Worm (Caenorhabditis elegans) whole organism, mixed stage, embryonic: Measurements from ENCODE around the gene T23F6.5.

Experiments used
- M03D4.4 ChIP-seq: sonication (generic microtip); optimal IDR thresholded peaks from 2 replicates; lab custom pipeline; 2017; ENCODE audit warnings: mild to moderate bottlenecking, missing genetic modification characterization, missing compliant biosample characterization
- ces-1 ChIP-seq: fragments of 150-350 bp; optimal IDR thresholded peaks from 2 replicates; lab custom pipeline; 2014; ENCODE audit warnings: missing biosample characterization, missing genetic modification reagents, missing genetic modification characterization
- drap-1 ChIP-seq: fragments of 200-800 bp; sonication (Bioruptor generic); optimal IDR thresholded peaks from 3 replicates; lab custom pipeline; 2018; ENCODE audit warnings: mild to moderate bottlenecking, missing genetic modification characterization, missing compliant biosample characterization
- elt-1 ChIP-seq: sonication (generic microtip); optimal IDR thresholded peaks from 2 replicates; lab custom pipeline; 2017; ENCODE audit warnings: missing genetic modification characterization, mild to moderate bottlenecking, missing compliant biosample characterization, antibody characterized with exemption, moderate library complexity, borderline replicate concordance; ENCODE audit not compliant: insufficient read depth
- elt-3 ChIP-seq: fragments of 150-350 bp; optimal IDR thresholded peaks from 2 replicates; lab custom pipeline; 2014; ENCODE audit warnings: missing biosample characterization, missing genetic modification characterization
- flh-1 ChIP-seq: fragments of 200-800 bp; sonication (Bioruptor generic); optimal IDR thresholded peaks from 2 replicates; lab custom pipeline; 2018; ENCODE audit warnings: mild to moderate bottlenecking, missing genetic modification characterization, moderate library complexity, missing compliant biosample characterization
- lsy-2 ChIP-seq: fragments of 150-350 bp; optimal IDR thresholded peaks from 2 replicates; lab custom pipeline; 2014; ENCODE audit warnings: missing biosample characterization, missing genetic modification characterization
- mab-5 ChIP-seq: fragments of 150-350 bp; optimal IDR thresholded peaks from 2 replicates; lab custom pipeline; 2014; ENCODE audit warnings: missing biosample characterization, missing genetic modification characterization
- mep-1 ChIP-seq: fragments of 150-350 bp; optimal IDR thresholded peaks from 2 replicates; lab custom pipeline; 2017; ENCODE audit warnings: missing biosample characterization, missing genetic modification reagents, missing genetic modification characterization, inconsistent platforms
- pha-4 ChIP-seq: fragments of 150-350 bp; optimal IDR thresholded peaks from 2 replicates; lab custom pipeline; 2018; ENCODE audit warnings: missing biosample characterization, missing genetic modification reagents, missing genetic modification characterization
- snpc-4 ChIP-seq: fragments of 150-350 bp; optimal IDR thresholded peaks from 2 replicates; lab custom pipeline; 2014; ENCODE audit warnings: missing biosample characterization, missing genetic modification characterization
- unc-39 ChIP-seq: fragments of 150-350 bp; optimal IDR thresholded peaks from 2 replicates; lab custom pipeline; 2014; ENCODE audit warnings: missing biosample characterization, missing genetic modification characterization
- zip-8 ChIP-seq: fragments of 150-350 bp; optimal IDR thresholded peaks from 2 replicates; lab custom pipeline; 2014; ENCODE audit warnings: missing biosample characterization, missing genetic modification characterization
- ztf-11 ChIP-seq: fragments of 150-350 bp; optimal IDR thresholded peaks from 2 replicates; lab custom pipeline; 2014; ENCODE audit warnings: missing biosample characterization, missing genetic modification characterization

ce11 chrIV:12785988-12786387 is 44.6 kb upstream of the T23F6.5 start:
- TF ChIP-seq ztf-11 (tag; lab: Kevin White, UChicago) (no peak), flh-1 (GFP tag; lab: Kevin White, UChicago) (no peak), elt-3 (tag; lab: Kevin White, UChicago) (no peak), snpc-4 (tag; lab: Kevin White, UChicago) (no peak), zip-8 (tag; lab: Kevin White, UChicago) (no peak), drap-1 (GFP tag; lab: Kevin White, UChicago) (no peak), elt-1 (tag; lab: Kevin White, UChicago) (no peak), lsy-2 (tag; lab: Kevin White, UChicago) (no peak), mep-1 (no peak), unc-39 (tag; lab: Kevin White, UChicago) (no peak), ces-1 (no peak), M03D4.4 (tag; lab: Kevin White, UChicago) (no peak), pha-4 (no peak), mab-5 (tag; lab: Kevin White, UChicago) (no peak)
